Worm (Caenorhabditis elegans) whole organism, mixed stage, embryonic: Measurements from ENCODE around the gene D2023.4.

Experiments used
- M03D4.4 ChIP-seq: sonication (generic microtip); optimal IDR thresholded peaks from 2 replicates; lab custom pipeline; 2017; ENCODE audit warnings: mild to moderate bottlenecking, missing genetic modification characterization, missing compliant biosample characterization
- bed-3 ChIP-seq: fragments of 200-800 bp; sonication (Bioruptor generic); optimal IDR thresholded peaks from 3 replicates; lab custom pipeline; 2018; ENCODE audit warnings: mild to moderate bottlenecking, missing genetic modification characterization, moderate library complexity, missing compliant biosample characterization
- blmp-1 ChIP-seq: fragments of 150-350 bp; optimal IDR thresholded peaks from 2 replicates; lab custom pipeline; 2014; ENCODE audit warnings: missing biosample characterization, missing genetic modification characterization
- ceh-39 ChIP-seq: fragments of 150-350 bp; optimal IDR thresholded peaks from 2 replicates; lab custom pipeline; 2014; ENCODE audit warnings: missing biosample characterization, missing genetic modification characterization
- ceh-43 ChIP-seq: fragments of 200-800 bp; sonication (Bioruptor generic); optimal IDR thresholded peaks from 2 replicates; lab custom pipeline; 2018; ENCODE audit warnings: mild to moderate bottlenecking, missing genetic modification characterization, moderate library complexity, missing compliant biosample characterization
- ceh-83 ChIP-seq: fragments of 200-800 bp; sonication (Bioruptor generic); optimal IDR thresholded peaks from 2 replicates; lab custom pipeline; 2018; ENCODE audit warnings: mild to moderate bottlenecking, missing genetic modification characterization, missing compliant biosample characterization
- ces-1 ChIP-seq: fragments of 150-350 bp; optimal IDR thresholded peaks from 2 replicates; lab custom pipeline; 2014; ENCODE audit warnings: missing biosample characterization, missing genetic modification reagents, missing genetic modification characterization
- cnd-1 ChIP-seq: fragments of 200-800 bp; sonication (Bioruptor generic); optimal IDR thresholded peaks from 2 replicates; lab custom pipeline; 2018; ENCODE audit warnings: mild to moderate bottlenecking, missing genetic modification characterization, missing compliant biosample characterization
- drap-1 ChIP-seq: fragments of 200-800 bp; sonication (Bioruptor generic); optimal IDR thresholded peaks from 3 replicates; lab custom pipeline; 2018; ENCODE audit warnings: mild to moderate bottlenecking, missing genetic modification characterization, missing compliant biosample characterization
- elt-1 ChIP-seq: sonication (generic microtip); optimal IDR thresholded peaks from 2 replicates; lab custom pipeline; 2017; ENCODE audit warnings: missing genetic modification characterization, mild to moderate bottlenecking, missing compliant biosample characterization, antibody characterized with exemption, moderate library complexity, borderline replicate concordance; ENCODE audit not compliant: insufficient read depth
- elt-3 ChIP-seq: fragments of 150-350 bp; optimal IDR thresholded peaks from 2 replicates; lab custom pipeline; 2014; ENCODE audit warnings: missing biosample characterization, missing genetic modification characterization
- ham-2 ChIP-seq: fragments of 200-800 bp; sonication (Bioruptor generic); optimal IDR thresholded peaks from 2 replicates; lab custom pipeline; 2018; ENCODE audit warnings: mild to moderate bottlenecking, missing genetic modification characterization, missing compliant biosample characterization
- hlh-1 ChIP-seq: fragments of 150-350 bp; optimal IDR thresholded peaks from 2 replicates; lab custom pipeline; 2014; ENCODE audit warnings: missing biosample characterization, missing genetic modification reagents, missing genetic modification characterization
- lin-13 ChIP-seq: fragments of 150-350 bp; optimal IDR thresholded peaks from 2 replicates; lab custom pipeline; 2014; ENCODE audit warnings: missing biosample characterization, missing genetic modification characterization
- lin-32 ChIP-seq: fragments of 200-800 bp; sonication (Bioruptor generic); optimal IDR thresholded peaks from 2 replicates; lab custom pipeline; 2018; ENCODE audit warnings: mild to moderate bottlenecking, missing genetic modification characterization, missing compliant biosample characterization
- lsy-2 ChIP-seq: fragments of 150-350 bp; optimal IDR thresholded peaks from 2 replicates; lab custom pipeline; 2014; ENCODE audit warnings: missing biosample characterization, missing genetic modification characterization
- mab-5 ChIP-seq: fragments of 150-350 bp; optimal IDR thresholded peaks from 2 replicates; lab custom pipeline; 2014; ENCODE audit warnings: missing biosample characterization, missing genetic modification characterization
- mls-2 ChIP-seq: sonication (generic microtip); optimal IDR thresholded peaks from 2 replicates; lab custom pipeline; 2016; ENCODE audit warnings: mild to moderate bottlenecking, missing genetic modification characterization, moderate library complexity, missing compliant biosample characterization
- nhr-2 ChIP-seq: fragments of 150-350 bp; optimal IDR thresholded peaks from 2 replicates; lab custom pipeline; 2014; ENCODE audit warnings: missing biosample characterization, missing genetic modification characterization
- nhr-237 ChIP-seq: fragments of 150-350 bp; optimal IDR thresholded peaks from 2 replicates; lab custom pipeline; 2014; ENCODE audit warnings: missing biosample characterization, missing genetic modification characterization
- nhr-28 ChIP-seq: fragments of 150-350 bp; optimal IDR thresholded peaks from 2 replicates; lab custom pipeline; 2014; ENCODE audit warnings: missing biosample characterization, missing genetic modification characterization
- pha-4 ChIP-seq: fragments of 150-350 bp; optimal IDR thresholded peaks from 2 replicates; lab custom pipeline; 2018; ENCODE audit warnings: missing biosample characterization, missing genetic modification reagents, missing genetic modification characterization
- sem-2 ChIP-seq: fragments of 200-800 bp; sonication (Bioruptor generic); optimal IDR thresholded peaks from 2 replicates; lab custom pipeline; 2018; ENCODE audit warnings: mild to moderate bottlenecking, missing genetic modification characterization, missing compliant biosample characterization
- snpc-4 ChIP-seq: fragments of 150-350 bp; optimal IDR thresholded peaks from 2 replicates; lab custom pipeline; 2014; ENCODE audit warnings: missing biosample characterization, missing genetic modification characterization
- sptf-1 ChIP-seq: sonication (generic microtip); optimal IDR thresholded peaks from 2 replicates; lab custom pipeline; 2017; ENCODE audit warnings: mild to moderate bottlenecking, missing genetic modification characterization, moderate library complexity, missing compliant biosample characterization
- tbx-8 ChIP-seq: fragments of 200-800 bp; sonication (Bioruptor generic); optimal IDR thresholded peaks from 2 replicates; lab custom pipeline; 2018; ENCODE audit warnings: mild to moderate bottlenecking, missing genetic modification characterization, moderate library complexity, missing compliant biosample characterization
- unc-120 ChIP-seq: sonication (generic microtip); optimal IDR thresholded peaks from 2 replicates; lab custom pipeline; 2017; ENCODE audit warnings: missing genetic modification characterization, missing compliant biosample characterization; ENCODE audit not compliant: poor library complexity, severe bottlenecking
- unc-39 ChIP-seq: fragments of 150-350 bp; optimal IDR thresholded peaks from 2 replicates; lab custom pipeline; 2014; ENCODE audit warnings: missing biosample characterization, missing genetic modification characterization
- unc-62 ChIP-seq: fragments of 150-350 bp; optimal IDR thresholded peaks from 2 replicates; lab custom pipeline; 2014; ENCODE audit warnings: missing biosample characterization, missing genetic modification reagents, missing genetic modification characterization
- zip-8 ChIP-seq: fragments of 150-350 bp; optimal IDR thresholded peaks from 2 replicates; lab custom pipeline; 2014; ENCODE audit warnings: missing biosample characterization, missing genetic modification characterization
- ztf-11 ChIP-seq: fragments of 150-350 bp; optimal IDR thresholded peaks from 2 replicates; lab custom pipeline; 2014; ENCODE audit warnings: missing biosample characterization, missing genetic modification characterization

Gene D2023.4

ce11 chrV:11826967-11827366 lies 1.4 kb upstream of the D2023.4 start, which contains the start of the genes mpst-1 and D2023.6:
Gene mpst-1, minus strand, starts transcription at chrV:11827067.
Gene D2023.6, plus strand, starts transcription at chrV:11827354.
- TF ChIP-seq zip-8 (tag; lab: Kevin White, UChicago) (no peak), ceh-83 (no peak), nhr-237 (tag; lab: Kevin White, UChicago) (no peak), lin-32 (GFP tag; lab: Kevin White, UChicago) (no peak), ceh-43 (GFP tag; lab: Kevin White, UChicago) (no peak), tbx-8 (GFP tag; lab: Kevin White, UChicago) (no peak), mab-5 (tag; lab: Kevin White, UChicago) (no peak), ceh-39 (no peak), lsy-2 (tag; lab: Kevin White, UChicago) (no peak), sptf-1 (tag; lab: Kevin White, UChicago) (no peak), nhr-28 (no peak), drap-1 (GFP tag; lab: Kevin White, UChicago) (no peak), bed-3 (GFP tag; lab: Kevin White, UChicago) (no peak), snpc-4 (tag; lab: Kevin White, UChicago) (no peak), unc-120 (tag; lab: Kevin White, UChicago) (no peak), mls-2 (tag; lab: Kevin White, UChicago) (no peak), elt-3 (tag; lab: Kevin White, UChicago) (no peak), pha-4 (tag; lab: Kevin White, UChicago) (no peak), ces-1 (GFP tag; lab: Kevin White, UChicago) (no peak)

- no peak for TF ChIP-seq ceh-83
- no peak for TF ChIP-seq ceh-39
- TF ChIP-seq snpc-4 (tag; lab: Kevin White, UChicago) = no peak
- TF ChIP-seq bed-3 (GFP tag; lab: Kevin White, UChicago) = no peak
- no peak for TF ChIP-seq unc-62 (GFP tag; lab: Kevin White, UChicago)
- TF ChIP-seq lsy-2 (tag; lab: Kevin White, UChicago) = no peak
- no peak for TF ChIP-seq pha-4 (tag; lab: Kevin White, UChicago)
- TF ChIP-seq ham-2 = no peak
- no peak for TF ChIP-seq drap-1 (GFP tag; lab: Kevin White, UChicago)
- TF ChIP-seq lin-13 (tag; lab: Kevin White, UChicago) = no peak
- no peak for TF ChIP-seq M03D4.4
- no peak for TF ChIP-seq nhr-2 (tag; lab: Kevin White, UChicago)
- TF ChIP-seq sem-2 (GFP tag; lab: Kevin White, UChicago) = no peak
- TF ChIP-seq ces-1 (GFP tag; lab: Kevin White, UChicago) = no peak
- no peak for TF ChIP-seq ztf-11 (tag; lab: Kevin White, UChicago)
Measured at ce11 chrV:11823978-11824377, 1.6 kb downstream of the D2023.4 start.

- TF ChIP-seq hlh-1 (tag; lab: Kevin White, UChicago) (no peak), pha-4 (tag; lab: Kevin White, UChicago) (no peak), elt-1 (no peak), nhr-28 (no peak)
- TF ChIP-seq, all 35 proteins: peak for 0
Measured at ce11 chrV:11822461-11822939, 3.1 kb downstream of the D2023.4 start, which contains the start of gene pyc-1. Gene pyc-1, minus strand, starts transcription at chrV:11822529.

- TF ChIP-seq cnd-1 (tag; lab: Kevin White, UChicago) (no peak), pha-4 (tag; lab: Kevin White, UChicago) (no peak), ces-1 (GFP tag; lab: Kevin White, UChicago) (no peak), zip-8 (tag; lab: Kevin White, UChicago) (no peak), drap-1 (GFP tag; lab: Kevin White, UChicago) (no peak), M03D4.4 (no peak), unc-62 (GFP tag; lab: Kevin White, UChicago) (no peak), ceh-43 (GFP tag; lab: Kevin White, UChicago) (no peak)
Measured at ce11 chrV:11820551-11820950, 5.0 kb downstream of the D2023.4 start.

ce11 chrV:11819451-11819850 lies 6.1 kb downstream of the D2023.4 start:
- no peak for TF ChIP-seq unc-39 (tag; lab: Kevin White, UChicago)
- TF ChIP-seq pha-4 (tag; lab: Kevin White, UChicago) = no peak
- TF ChIP-seq bed-3 (GFP tag; lab: Kevin White, UChicago) = no peak
- TF ChIP-seq nhr-237 (tag; lab: Kevin White, UChicago) = no peak
- TF ChIP-seq nhr-2 (tag; lab: Kevin White, UChicago) = no peak
- no peak for TF ChIP-seq ham-2
- TF ChIP-seq ceh-39 = no peak
- TF ChIP-seq hlh-1 (tag; lab: Kevin White, UChicago) = no peak
- TF ChIP-seq blmp-1 (tag; lab: Kevin White, UChicago) = no peak
- TF ChIP-seq ztf-11 (tag; lab: Kevin White, UChicago) = no peak
- no peak for TF ChIP-seq nhr-28
- no peak for TF ChIP-seq tbx-8 (GFP tag; lab: Kevin White, UChicago)
- no peak for TF ChIP-seq drap-1 (GFP tag; lab: Kevin White, UChicago)
- TF ChIP-seq ces-1 (GFP tag; lab: Kevin White, UChicago) = no peak
- TF ChIP-seq cnd-1 (tag; lab: Kevin White, UChicago) = no peak
